Worm (Caenorhabditis elegans): ENCODE measurements around the gene Y53C12B.1.
A peak's percentile ranks its signal among the peaks of the same experiment; 100 is the strongest.

Y53C12B.1 gene

ce11 chrII:9781842-9782241 lies 36.0 kb upstream of the Y53C12B.1 start, which contains the start of gene cyp-13A1:
TSS of gene cyp-13A1 (minus strand) at chrII:9781997.
- TF ChIP-seq ceh-9 (tag; optimal IDR thresholded peaks at IDR 0.05) (no peak), pqm-1 (tag; optimal IDR thresholded peaks at IDR 0.05) (peak; percentile 76), R02D3.7 (tag; optimal IDR thresholded peaks at IDR 0.05) (no peak), ceh-28 (tag; optimal IDR thresholded peaks at IDR 0.05) (no peak), pha-4 (tag; optimal IDR thresholded peaks at IDR 0.05) (peak; percentile 70), elt-2 (tag; optimal IDR thresholded peaks at IDR 0.05) (peak; percentile 38)

DNA sequence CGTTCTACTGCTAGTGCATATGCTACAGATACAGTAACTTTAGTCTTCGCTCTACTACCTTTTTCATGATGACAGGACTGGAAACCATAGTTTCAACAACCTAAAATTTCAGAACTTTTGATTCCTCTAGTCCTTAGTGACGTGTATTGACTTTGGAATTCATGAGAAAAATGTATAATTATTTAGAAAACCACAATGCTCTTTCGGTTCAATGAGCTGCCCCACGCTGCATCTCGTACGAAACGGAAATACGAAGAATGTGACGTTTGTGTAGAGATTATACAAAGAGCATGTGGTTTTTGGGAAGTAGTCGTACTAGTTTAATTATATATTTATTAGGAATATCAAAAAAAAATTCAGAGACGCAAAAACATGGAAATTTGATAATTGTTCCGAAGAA lies 32.6 kb upstream of the Y53C12B.1 start:
- TF ChIP-seq nhr-11 (tag; optimal IDR thresholded peaks at IDR 0.05) = peak; percentile 75
- no peak for TF ChIP-seq lin-15B (tag; optimal IDR thresholded peaks at IDR 0.05)

DNA sequence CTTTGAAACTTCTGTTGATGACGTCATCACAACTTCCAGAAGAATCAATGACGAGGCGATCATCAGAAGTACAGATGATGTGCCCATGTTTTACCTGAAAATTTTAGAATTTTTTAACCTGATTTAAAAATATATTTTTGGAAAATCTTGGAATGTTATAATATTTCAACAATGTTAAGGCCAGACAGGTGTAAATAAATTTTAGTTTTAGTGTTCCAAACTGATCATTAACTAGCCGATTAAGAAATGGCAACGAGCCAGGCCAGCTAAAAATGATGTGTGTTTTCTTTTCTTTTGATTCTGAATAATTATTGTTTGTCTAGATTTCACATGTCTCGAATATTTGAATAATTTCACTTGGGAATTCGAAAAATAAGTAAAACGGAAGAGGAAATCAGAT lies 29.9 kb upstream of the Y53C12B.1 start, which contains the start of gene T10B9.9:
Gene T10B9.9, minus strand, starts transcription at position 101 of the 400 bp plus-strand sequence.
- TF ChIP-seq nhr-12 (tag; optimal IDR thresholded peaks at IDR 0.05) = no peak
- TF ChIP-seq ceh-16 (tag; optimal IDR thresholded peaks at IDR 0.05) = no peak
- TF ChIP-seq mml-1 (tag; optimal IDR thresholded peaks at IDR 0.05) = no peak
- TF ChIP-seq snpc-4 (tag; optimal IDR thresholded peaks at IDR 0.05) = no peak
- TF ChIP-seq egl-5 (tag; optimal IDR thresholded peaks at IDR 0.05) = no peak
- no peak for TF ChIP-seq nhr-28 (tag; optimal IDR thresholded peaks at IDR 0.05)
- TF ChIP-seq hmg-11 (tag; optimal IDR thresholded peaks at IDR 0.05) = no peak

DNA sequence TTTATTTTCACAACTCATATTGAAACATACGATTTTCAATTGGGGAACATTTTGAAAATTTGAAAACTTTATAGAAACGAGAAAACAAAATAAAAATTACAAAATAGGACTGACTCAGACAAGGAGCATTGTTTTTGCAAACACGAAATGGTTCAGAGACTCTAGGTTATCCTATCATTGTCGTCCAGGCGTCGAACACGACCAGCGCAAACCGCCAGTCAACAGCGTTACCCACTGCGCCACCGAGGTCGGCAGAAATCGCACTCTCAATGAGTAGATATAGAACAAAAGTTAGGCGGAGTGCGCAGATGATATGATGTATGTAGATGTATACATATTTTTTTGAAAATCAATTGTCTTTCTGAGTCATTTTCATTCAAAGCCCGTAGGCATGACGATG lies 28.8 kb upstream of the Y53C12B.1 start:
- TF ChIP-seq fkh-10 (GFP tag; optimal IDR thresholded peaks at IDR 0.05) (no peak), nfya-1 (tag; optimal IDR thresholded peaks at IDR 0.05; ENCODE audit: insufficient read depth) (peak; percentile 60), nhr-11 (tag; optimal IDR thresholded peaks at IDR 0.05) (no peak), nhr-23 (tag; optimal IDR thresholded peaks at IDR 0.05) (peak; percentile 78), egl-27 (tag; optimal IDR thresholded peaks at IDR 0.05) (no peak), nhr-25 (tag; optimal IDR thresholded peaks at IDR 0.05) (peak; percentile 57), nhr-77 (tag; optimal IDR thresholded peaks at IDR 0.05) (no peak), lin-15B (tag; optimal IDR thresholded peaks at IDR 0.05) (peak; percentile 1), pha-4 (tag; optimal IDR thresholded peaks at IDR 0.05) (peak; percentile 43), ceh-16 (tag; optimal IDR thresholded peaks at IDR 0.05) (no peak), ceh-9 (tag; optimal IDR thresholded peaks at IDR 0.05) (no peak), ZK546.5 (tag; optimal IDR thresholded peaks at IDR 0.05) (no peak), tbx-2 (tag; optimal IDR thresholded peaks at IDR 0.05) (peak; percentile 40), nhr-28 (tag; optimal IDR thresholded peaks at IDR 0.05) (no peak), mdl-1 (tag; optimal IDR thresholded peaks at IDR 0.05) (no peak), egl-5 (tag; optimal IDR thresholded peaks at IDR 0.05) (no peak), nhr-43 (tag; optimal IDR thresholded peaks at IDR 0.05; ENCODE audit: poor library complexity, severe bottlenecking) (peak; percentile 79), ceh-82 (tag; optimal IDR thresholded peaks at IDR 0.05) (no peak), lin-39 (tag; optimal IDR thresholded peaks at IDR 0.05) (peak; percentile 39), ceh-28 (tag; optimal IDR thresholded peaks at IDR 0.05) (no peak), elt-2 (tag; optimal IDR thresholded peaks at IDR 0.05) (peak; percentile 46), ztf-4 (tag; optimal IDR thresholded peaks at IDR 0.05) (peak; percentile 42), eor-1 (tag; optimal IDR thresholded peaks at IDR 0.05) (no peak), fkh-2 (tag; optimal IDR thresholded peaks at IDR 0.05) (no peak), snpc-4 (tag; optimal IDR thresholded peaks at IDR 0.05) (peak; percentile 27), unc-39 (tag; optimal IDR thresholded peaks at IDR 0.05) (no peak), elt-3 (tag; optimal IDR thresholded peaks at IDR 0.05) (no peak), hmg-11 (tag; optimal IDR thresholded peaks at IDR 0.05) (peak; percentile 77), ama-1 (optimal IDR thresholded peaks at IDR 0.05) (no peak), lsy-12 (tag; optimal IDR thresholded peaks at IDR 0.05) (peak; percentile 77), skn-1 (tag; optimal IDR thresholded peaks at IDR 0.05) (peak; percentile 22)

- TF ChIP-seq snpc-4 (tag; optimal IDR thresholded peaks at IDR 0.05) (no peak), jun-1 (tag; optimal IDR thresholded peaks at IDR 0.05) (no peak), nfya-1 (tag; optimal IDR thresholded peaks at IDR 0.05; ENCODE audit: insufficient read depth) (peak; percentile 22)
These were observed 28.2 kb upstream of the Y53C12B.1 start, which contains the start of gene ZK1321.4 for ce11 chrII:9773892-9774581. TSS of gene ZK1321.4 (minus strand) at chrII:9773942.

Data from whole organism, L3 larva.